Fruit fly (Drosophila melanogaster) whole organism, embryonic: ENCODE data around the gene SdicB.

Source experiments
- CG10431 ChIP-seq: fragments of 200-800 bp; sonication (Bioruptor generic); optimal IDR thresholded peaks from 3 replicates; lab custom pipeline; 2018; ENCODE audit warnings: missing biosample characterization, mild to moderate bottlenecking, missing genetic modification characterization
- CG11085 ChIP-seq: fragments of 200-800 bp; sonication (Bioruptor generic); IDR thresholded peaks from 2 replicates; pipeline ENCODE4 v1.3.6; 2022; ENCODE audit warnings: missing biosample characterization, missing genetic modification characterization
- CG11398 ChIP-seq: fragments of 200-800 bp; sonication (Bioruptor generic); optimal IDR thresholded peaks from 2 replicates; lab custom pipeline; 2016; ENCODE audit warnings: missing biosample characterization, missing genetic modification characterization
- CG14667 ChIP-seq: fragments of 200-800 bp; sonication (Bioruptor generic); IDR thresholded peaks from 2 replicates; pipeline ENCODE4 v1.3.6; 2022; ENCODE audit warnings: missing biosample characterization, missing genetic modification characterization
- CG1529 ChIP-seq: fragments of 200-800 bp; sonication (Bioruptor generic); optimal IDR thresholded peaks from 3 replicates; lab custom pipeline; 2018; ENCODE audit warnings: missing biosample characterization, missing genetic modification characterization
- CG15601 ChIP-seq: fragments of 200-800 bp; sonication (Bioruptor generic); optimal IDR thresholded peaks from 3 replicates; lab custom pipeline; 2019; ENCODE audit warnings: missing biosample characterization, mild to moderate bottlenecking, missing genetic modification characterization, moderate library complexity
- CG1647 ChIP-seq: fragments of 200-800 bp; sonication (Bioruptor generic); optimal IDR thresholded peaks from 3 replicates; lab custom pipeline; 2016; ENCODE audit warnings: missing biosample characterization, missing genetic modification characterization
- CG18011 ChIP-seq: fragments of 200-800 bp; sonication (Bioruptor generic); optimal IDR thresholded peaks from 2 replicates; lab custom pipeline; 2017; ENCODE audit warnings: missing biosample characterization, missing genetic modification characterization, mild to moderate bottlenecking, moderate library complexity, missing genotype
- CG18764 ChIP-seq: fragments of 200-800 bp; sonication (Bioruptor generic); optimal IDR thresholded peaks from 3 replicates; lab custom pipeline; 2016; ENCODE audit warnings: missing biosample characterization, missing genetic modification characterization
- CG30403 ChIP-seq: fragments of 200-800 bp; sonication (Bioruptor generic); optimal IDR thresholded peaks from 3 replicates; lab custom pipeline; 2016; ENCODE audit warnings: missing biosample characterization, missing genetic modification characterization
- CG32767 ChIP-seq: fragments of 200-800 bp; sonication (Bioruptor generic); IDR thresholded peaks from 2 replicates; pipeline ENCODE4 v1.3.6; 2022; ENCODE audit warnings: missing biosample characterization, missing genetic modification characterization
- CG4360 ChIP-seq: fragments of 200-800 bp; sonication (Bioruptor generic); IDR thresholded peaks from 2 replicates; pipeline ENCODE4 v1.3.6; 2022; ENCODE audit warnings: missing biosample characterization, missing genetic modification characterization
- CG4730 ChIP-seq: fragments of 200-800 bp; sonication (Bioruptor generic); IDR thresholded peaks from 2 replicates; pipeline ENCODE4 v1.3.6; 2022; ENCODE audit warnings: missing biosample characterization, missing genetic modification characterization
- CG6272 ChIP-seq: fragments of 200-800 bp; sonication (Bioruptor generic); IDR thresholded peaks from 2 replicates; pipeline ENCODE4 v1.3.6; 2022; ENCODE audit warnings: missing biosample characterization, missing genetic modification characterization
- CG7271 ChIP-seq: fragments of 200-800 bp; sonication (Bioruptor generic); optimal IDR thresholded peaks from 2 replicates; lab custom pipeline; 2018; ENCODE audit warnings: missing biosample characterization, mild to moderate bottlenecking, missing genetic modification characterization, moderate library complexity
- CG9876 ChIP-seq: fragments of 200-800 bp; sonication (Bioruptor generic); optimal IDR thresholded peaks from 2 replicates; lab custom pipeline; 2016; ENCODE audit warnings: missing biosample characterization, missing genetic modification characterization
- Chrac-16 ChIP-seq: fragments of 200-800 bp; sonication (Bioruptor generic); optimal IDR thresholded peaks from 3 replicates; lab custom pipeline; 2016; ENCODE audit warnings: missing biosample characterization, missing genetic modification characterization
- Doc3 ChIP-seq: fragments of 200-800 bp; sonication (Bioruptor generic); IDR thresholded peaks from 3 replicates; pipeline ENCODE4 v1.3.6; 2022; ENCODE audit warnings: missing biosample characterization, missing genetic modification characterization; ENCODE audit not compliant: partially characterized antibody
- Drgx ChIP-seq: fragments of 200-800 bp; sonication (Bioruptor generic); IDR thresholded peaks from 2 replicates; pipeline ENCODE4 v1.3.6; 2022; ENCODE audit warnings: missing biosample characterization, missing genetic modification characterization
- H15 ChIP-seq: fragments of 200-800 bp; sonication (Bioruptor generic); IDR thresholded peaks from 3 replicates; pipeline ENCODE4 v1.3.6; 2022; ENCODE audit warnings: missing biosample characterization, missing genetic modification characterization
- Lim3 ChIP-seq: fragments of 200-800 bp; sonication (Bioruptor generic); IDR thresholded peaks from 2 replicates; pipeline ENCODE4 v1.3.6; 2022; ENCODE audit warnings: missing biosample characterization, missing genetic modification characterization
- MBD-R2 ChIP-seq: fragments of 200-800 bp; sonication (Bioruptor generic); IDR thresholded peaks from 2 replicates; pipeline ENCODE4 v1.3.6; 2022; ENCODE audit warnings: missing biosample characterization, missing genetic modification characterization
- Med ChIP-seq: fragments of 200-800 bp; sonication (Bioruptor generic); peaks from one replicate; lab custom pipeline; 2016; ENCODE audit warnings: missing biosample characterization, missing genetic modification characterization, mild to moderate bottlenecking, inconsistent platforms, moderate library complexity
- NfI ChIP-seq: fragments of 200-800 bp; sonication (Bioruptor generic); optimal IDR thresholded peaks from 3 replicates; lab custom pipeline; 2018; ENCODE audit warnings: missing biosample characterization, mild to moderate bottlenecking, missing genetic modification characterization, moderate library complexity
- Scr ChIP-seq: fragments of 200-800 bp; sonication (Bioruptor generic); IDR thresholded peaks from 2 replicates; pipeline ENCODE4 v1.3.6; 2022; ENCODE audit warnings: missing biosample characterization, missing genetic modification characterization; ENCODE audit not compliant: partially characterized antibody
- Sox102F ChIP-seq: fragments of 200-800 bp; sonication (Bioruptor generic); optimal IDR thresholded peaks from 2 replicates; lab custom pipeline; 2018; ENCODE audit warnings: missing biosample characterization, mild to moderate bottlenecking, missing genetic modification characterization, moderate library complexity
- Trl ChIP-seq, 3 experiments: fragments of >200 bp in 2 of 3; fragments of 200-800 bp in 1 of 3; sonication (Bioruptor generic) in 1 of 3; optimal IDR thresholded peaks; 2 replicates in 1 of 3; 3 replicates in 2 of 3; lab custom pipeline; 2016 to 2017; ENCODE audit warnings: missing biosample characterization in 1 of 3, missing genetic modification characterization in 1 of 3
- Vsx1 ChIP-seq: fragments of 200-800 bp; sonication (Bioruptor generic); optimal IDR thresholded peaks from 2 replicates; lab custom pipeline; 2017; ENCODE audit warnings: missing biosample characterization, mild to moderate bottlenecking, missing genetic modification characterization, missing genetic modification reagents
- ash1 ChIP-seq: fragments of 200-800 bp; sonication (Bioruptor generic); optimal IDR thresholded peaks from 2 replicates; lab custom pipeline; 2018; ENCODE audit warnings: missing biosample characterization, mild to moderate bottlenecking, missing genetic modification characterization
- bab2 ChIP-seq: fragments of 200-800 bp; sonication (Bioruptor generic); optimal IDR thresholded peaks from 2 replicates; lab custom pipeline; 2016; ENCODE audit warnings: missing biosample characterization, missing genetic modification characterization
- bcd ChIP-seq: fragments of 200-800 bp; sonication (Bioruptor generic); optimal IDR thresholded peaks from 2 replicates; lab custom pipeline; 2017; ENCODE audit warnings: missing biosample characterization, mild to moderate bottlenecking, missing genetic modification characterization
- bsh ChIP-seq, 2 experiments: fragments of 200-800 bp; sonication (Bioruptor generic); optimal IDR thresholded peaks; 2 replicates each; lab custom pipeline; 2017 to 2018; ENCODE audit warnings: mild to moderate bottlenecking in 2 of 2, missing biosample characterization in 2 of 2, missing genetic modification characterization in 2 of 2, moderate library complexity in 1 of 2
- btn ChIP-seq: fragments of 200-800 bp; sonication (Bioruptor generic); optimal IDR thresholded peaks from 2 replicates; lab custom pipeline; 2016; ENCODE audit warnings: missing biosample characterization, missing genetic modification characterization
- cato ChIP-seq: fragments of 200-800 bp; sonication (Bioruptor generic); optimal IDR thresholded peaks from 2 replicates; lab custom pipeline; 2016; ENCODE audit warnings: missing biosample characterization, missing genetic modification characterization, borderline replicate concordance
- chn ChIP-seq: fragments of 200-800 bp; sonication (Bioruptor generic); optimal IDR thresholded peaks from 2 replicates; lab custom pipeline; 2016; ENCODE audit warnings: missing biosample characterization, missing genetic modification characterization
- cwo ChIP-seq: fragments of 200-800 bp; sonication (Bioruptor generic); optimal IDR thresholded peaks from 3 replicates; lab custom pipeline; 2017; ENCODE audit warnings: missing biosample characterization, missing genetic modification characterization, mild to moderate bottlenecking, moderate library complexity, missing genetic modification reagents
- en ChIP-seq: fragments of 200-800 bp; sonication (Bioruptor generic); optimal IDR thresholded peaks from 2 replicates; lab custom pipeline; 2016; ENCODE audit warnings: missing biosample characterization, missing genetic modification characterization
- esg ChIP-seq: fragments of 200-800 bp; sonication (Bioruptor generic); conservative IDR thresholded peaks from 2 replicates; pipeline ENCODE4 v1.3.6; 2022; ENCODE audit warnings: missing biosample characterization, missing genetic modification characterization
- ftz-f1 ChIP-seq: fragments of 200-800 bp; sonication (Bioruptor generic); optimal IDR thresholded peaks from 2 replicates; lab custom pipeline; 2016; ENCODE audit warnings: missing biosample characterization, missing genetic modification characterization
- gcm ChIP-seq: fragments of 200-800 bp; sonication (Bioruptor generic); optimal IDR thresholded peaks from 2 replicates; lab custom pipeline; 2019; ENCODE audit warnings: missing biosample characterization, mild to moderate bottlenecking, missing genetic modification characterization, moderate library complexity
- gfzf ChIP-seq: fragments of 200-800 bp; sonication (Bioruptor generic); optimal IDR thresholded peaks from 2 replicates; lab custom pipeline; 2016; ENCODE audit warnings: missing biosample characterization, mild to moderate bottlenecking, missing genetic modification characterization, moderate library complexity
- grau ChIP-seq: fragments of 200-800 bp; optimal IDR thresholded peaks from 3 replicates; lab custom pipeline; 2019; ENCODE audit warnings: missing biosample characterization, mild to moderate bottlenecking, missing genetic modification characterization, moderate library complexity
- gro ChIP-seq: fragments of 200-800 bp; sonication (Bioruptor generic); optimal IDR thresholded peaks from 2 replicates; lab custom pipeline; 2016; ENCODE audit warnings: missing biosample characterization, missing genetic modification characterization
- her ChIP-seq: fragments of 200-800 bp; sonication (Bioruptor generic); optimal IDR thresholded peaks from 2 replicates; lab custom pipeline; 2016; ENCODE audit warnings: missing biosample characterization, missing genetic modification characterization
- knrl ChIP-seq: fragments of 200-800 bp; sonication (Bioruptor generic); IDR thresholded peaks from 3 replicates; pipeline ENCODE4 v1.3.6; 2022; ENCODE audit warnings: missing biosample characterization, missing genetic modification characterization; ENCODE audit not compliant: partially characterized antibody
- pzg ChIP-seq: fragments of 200-800 bp; sonication (Bioruptor generic); optimal IDR thresholded peaks from 3 replicates; lab custom pipeline; 2018; ENCODE audit warnings: missing biosample characterization, mild to moderate bottlenecking, missing genetic modification characterization, moderate library complexity
- sd ChIP-seq: fragments of 200-800 bp; sonication (Bioruptor generic); optimal IDR thresholded peaks from 3 replicates; lab custom pipeline; 2018; ENCODE audit warnings: missing biosample characterization, mild to moderate bottlenecking, missing genetic modification characterization, moderate library complexity
- ssp ChIP-seq: fragments of 200-800 bp; sonication (Bioruptor generic); IDR thresholded peaks from 2 replicates; pipeline ENCODE4 v1.3.6; 2022; ENCODE audit warnings: missing biosample characterization, missing genetic modification characterization
- trh ChIP-seq: fragments of 200-800 bp; sonication (Bioruptor generic); optimal IDR thresholded peaks from 2 replicates; lab custom pipeline; 2016; ENCODE audit warnings: missing biosample characterization, missing genetic modification characterization
- tx ChIP-seq: fragments of 200-800 bp; sonication (Bioruptor generic); optimal IDR thresholded peaks from 2 replicates; lab custom pipeline; 2016; ENCODE audit warnings: missing biosample characterization, missing genetic modification characterization

The SdicB gene

DNA sequence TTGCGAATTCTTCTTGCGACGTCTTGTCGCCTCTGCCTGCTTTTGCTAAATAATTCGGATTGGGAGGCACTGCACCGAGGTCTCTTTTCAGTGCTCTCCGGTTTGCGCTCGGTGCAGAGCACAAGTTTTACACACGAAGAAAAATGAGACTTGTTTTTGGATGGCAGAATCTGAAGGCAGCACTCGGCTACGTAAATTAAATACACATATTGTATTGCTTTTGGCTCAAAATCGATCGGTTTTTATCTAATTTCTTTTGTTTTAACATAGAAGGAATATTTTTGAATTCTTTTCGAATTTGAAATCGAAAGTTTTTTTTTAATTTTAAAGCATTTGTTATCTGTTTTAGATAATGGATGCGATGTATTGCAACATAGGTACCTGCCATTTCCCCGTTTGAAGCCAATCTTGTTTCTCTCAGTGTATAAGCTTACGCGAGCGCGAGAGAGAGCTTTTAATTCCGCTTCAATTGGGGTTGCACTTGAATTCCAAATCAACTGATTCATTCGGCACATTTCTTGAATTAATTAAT lies 35.9 kb downstream of the SdicB start, which contains the start of gene AnxB10 (continued):
- TF ChIP-seq ash1 (GFP tag; lab: Kevin White, UChicago) (no peak), Sox102F (GFP tag; lab: Kevin White, UChicago) (peak; percentile 71), her (GFP tag; lab: Kevin White, UChicago) (no peak), ssp (GFP tag; lab: Robert Waterston, UW) (peak; percentile 53), CG18764 (GFP tag; lab: Kevin White, UChicago) (peak; percentile 31), esg (GFP tag; lab: Robert Waterston, UW) (peak; percentile 58), CG11085 (GFP tag; lab: Robert Waterston, UW) (no peak), ftz-f1 (GFP tag; lab: Kevin White, UChicago) (no peak), gcm (GFP tag; lab: Kevin White, UChicago) (peak; percentile 1), chn (GFP tag; lab: Kevin White, UChicago) (peak; percentile 44), gro (GFP tag; lab: Kevin White, UChicago) (no peak), cato (GFP tag; lab: Kevin White, UChicago) (peak; percentile 16), CG15601 (tag; lab: Kevin White, UChicago) (peak; percentile 7), CG4730 (0 out of 2 replicates have a peak, but pooled peaks have one; percentile 47), CG4360 (no peak), trh (no peak), cwo (GFP tag; lab: Kevin White, UChicago) (peak; percentile 58), CG11398 (no peak), CG14667 (GFP tag; lab: Robert Waterston, UW) (0 out of 2 replicates have a peak, but pooled peaks have one; percentile 17), sd (tag; lab: Kevin White, UChicago) (no peak), Chrac-16 (peak; percentile 17), H15 (GFP tag; lab: Robert Waterston, UW) (0 out of 3 replicates have a peak, but pooled peaks have one; percentile 24), Doc3 (GFP tag; lab: Robert Waterston, UW) (no peak), grau (tag; lab: Kevin White, UChicago) (peak; percentile 49), Med (GFP tag; lab: Kevin White, UChicago) (peak; percentile 84), bcd (GFP tag; lab: Kevin White, UChicago) (peak; percentile 75), CG1529 (GFP tag; lab: Kevin White, UChicago) (peak; percentile 35), CG1647 (peak; percentile 11), Vsx1 (no peak), tx (GFP tag; lab: Kevin White, UChicago) (no peak), CG30403 (GFP tag; lab: Kevin White, UChicago) (peak; percentile 65), Trl (optimal IDR thresholded peaks at IDR 0.05; lab: Kevin White, UChicago) (no peak), Trl (GFP tag; optimal IDR thresholded peaks at IDR 0.05; lab: Kevin White, UChicago) (peak; percentile 36), CG32767 (GFP tag; lab: Robert Waterston, UW) (0 out of 2 replicates have a peak, but pooled peaks have one; percentile 18), NfI (GFP tag; lab: Kevin White, UChicago) (peak; percentile 37), CG9876 (GFP tag; lab: Kevin White, UChicago) (no peak), MBD-R2 (GFP tag; lab: Robert Waterston, UW) (peak; percentile 21; the same call in 1 of the 2 replicates), CG10431 (GFP tag; lab: Kevin White, UChicago) (no peak), bab2 (peak; percentile 31), knrl (GFP tag; lab: Robert Waterston, UW) (no peak), CG7271 (no peak), Lim3 (no peak), Drgx (GFP tag; lab: Robert Waterston, UW) (peak; percentile 93), bsh (GFP tag; optimal IDR thresholded peaks at IDR 0.05; lab: Kevin White, UChicago) (peak; percentile 53 to 83), CG18011 (no peak), CG6272 (no peak), gfzf (GFP tag; lab: Kevin White, UChicago) (no peak), Scr (GFP tag; lab: Robert Waterston, UW) (no peak), pzg (GFP tag; lab: Kevin White, UChicago) (no peak), en (peak; percentile 33), btn (GFP tag; lab: Kevin White, UChicago) (peak; percentile 40)
